Worm (Caenorhabditis elegans): Measurements from ENCODE around the gene str-163.

ce11 chrIV:4930045-4930444 lies 23.9 kb upstream of the str-163 start, which contains the start of gene Y9C9A.8:
- TF ChIP-seq F13H6.1 (tag; optimal IDR thresholded peaks at IDR 0.05) (no peak), K02D7.2 (tag; optimal IDR thresholded peaks at IDR 0.05) (no peak), unc-55 (GFP tag; optimal IDR thresholded peaks at IDR 0.05) (no peak), rnt-1 (tag; optimal IDR thresholded peaks at IDR 0.05) (no peak), pha-4 (tag; optimal IDR thresholded peaks at IDR 0.05) (no peak)

Measured in whole organism, late embryonic.